Fruit fly (Drosophila melanogaster): ENCODE data around the gene tos.

DNA sequence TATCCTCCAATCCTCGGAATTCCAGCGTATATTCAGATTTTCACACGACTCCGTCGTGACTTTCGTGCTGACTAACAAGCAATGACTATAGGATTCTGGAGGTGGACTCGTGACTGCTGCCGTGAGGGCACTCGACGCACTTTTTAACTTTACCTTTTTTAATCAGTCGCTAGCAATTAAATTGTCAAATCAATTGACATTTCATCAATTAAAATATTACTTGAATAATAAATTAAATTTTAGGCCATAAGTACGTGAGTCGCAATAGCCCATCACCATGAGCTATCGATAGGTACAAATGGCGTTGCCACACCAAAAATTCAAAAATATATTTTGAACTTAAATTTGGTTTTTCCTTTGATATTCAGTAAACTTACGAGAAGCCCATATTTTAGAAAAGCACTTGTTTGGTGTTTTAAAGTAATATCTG lies 23.8 kb upstream of the tos start, which contains the start of gene Jwa:
- TF ChIP-seq cic (GFP tag; optimal IDR thresholded peaks at IDR 0.05) (peak; percentile 30), kay (GFP tag; ENCODE audit: borderline replicate concordance) (no peak), CG11617 (GFP tag; optimal IDR thresholded peaks at IDR 0.05) (peak; percentile 88)
